Fruit fly (Drosophila melanogaster) whole organism, larva: Measurements from ENCODE around the gene Pk34A.

Source experiments
- noc ChIP-seq: fragments of 200-800 bp; sonication (Bioruptor generic); optimal IDR thresholded peaks from 3 replicates; lab custom pipeline; 2019; ENCODE audit warnings: missing biosample characterization, mild to moderate bottlenecking, missing genetic modification characterization, moderate library complexity

The Pk34A gene

DNA sequence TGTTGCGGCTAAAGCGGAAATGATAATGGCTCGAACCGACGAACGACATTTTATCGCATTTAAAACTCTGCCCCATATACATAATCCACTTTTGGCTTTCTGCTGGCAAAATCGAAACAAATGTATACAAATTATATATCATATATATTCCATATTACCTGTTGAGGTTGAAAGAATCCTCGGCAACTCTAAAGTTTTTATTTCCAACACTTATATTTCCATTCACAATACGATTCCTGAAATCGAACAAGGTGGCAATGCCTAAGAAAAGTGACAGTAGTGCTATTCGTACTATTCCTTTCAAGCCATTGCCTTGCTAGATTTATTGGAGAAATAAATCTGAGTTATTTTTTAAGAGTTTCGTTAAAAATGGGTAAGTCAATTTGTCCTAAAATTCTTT lies at the start of gene Pk34A:
TSS of gene Pk34A (plus strand) at position 301 of the 400 bp plus-strand sequence.
- TF ChIP-seq noc: no peak

- TF ChIP-seq noc: no peak
Observed at dm6 chr2L:13113580-13113979, 45.0 kb upstream of the Pk34A start.

dm6 chr2L:13116738-13117137 lies 41.9 kb upstream of the Pk34A start:
- no peak for TF ChIP-seq noc

DNA sequence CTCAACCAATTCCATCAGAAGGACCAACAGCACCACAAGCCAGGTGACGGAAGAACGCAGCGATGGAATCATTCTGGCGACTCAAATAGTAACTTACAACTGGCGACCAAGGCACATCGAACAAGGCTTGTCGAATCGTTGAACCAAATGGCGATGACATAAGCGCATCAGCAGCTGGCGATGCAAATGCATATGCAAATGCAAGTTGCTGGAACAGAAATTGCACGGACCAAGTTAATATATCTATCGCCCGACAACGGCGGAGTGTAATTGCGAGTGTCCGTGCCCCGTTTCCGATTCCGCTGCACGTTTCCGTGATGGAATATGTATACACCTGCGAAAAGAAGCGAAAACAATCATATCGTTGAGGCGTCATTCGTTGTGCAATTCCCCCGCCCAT lies 39.6 kb upstream of the Pk34A start, which contains the start of the genes CG44198 and CG43050:
TSS of gene CG44198 (minus strand) at position 101 of the 400 bp plus-strand sequence.
TSS of gene CG43050 (plus strand) at position 261 of the 400 bp plus-strand sequence.
- TF ChIP-seq noc: no peak

- no peak for TF ChIP-seq noc
Observed at dm6 chr2L:13122526-13122925, 36.1 kb upstream of the Pk34A start.

dm6 chr2L:13130291-13130690 lies 28.3 kb upstream of the Pk34A start, which contains the start of gene CG5122:
CG5122 (plus strand) TSS chr2L:13130591.
- no peak for TF ChIP-seq noc

DNA sequence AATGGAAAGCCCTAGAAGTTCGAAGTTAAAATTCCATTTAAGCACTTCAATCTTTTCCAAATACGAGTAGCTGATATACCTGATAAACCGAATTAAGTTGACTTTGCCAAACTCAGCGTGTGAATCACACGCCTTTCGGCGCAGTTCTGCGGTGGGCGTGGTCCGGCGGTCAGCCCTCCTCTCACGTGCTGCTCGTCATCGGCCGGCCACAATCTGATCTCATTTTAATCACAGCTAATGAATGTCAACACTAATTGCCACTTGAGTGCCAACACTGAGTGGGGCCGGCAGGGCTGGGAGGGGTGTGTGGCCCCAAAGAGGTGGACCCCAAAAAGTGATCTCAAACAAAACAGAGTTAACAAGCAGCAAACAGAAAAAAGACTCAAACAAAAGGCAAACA lies 22.7 kb upstream of the Pk34A start:
- TF ChIP-seq noc: no peak

DNA sequence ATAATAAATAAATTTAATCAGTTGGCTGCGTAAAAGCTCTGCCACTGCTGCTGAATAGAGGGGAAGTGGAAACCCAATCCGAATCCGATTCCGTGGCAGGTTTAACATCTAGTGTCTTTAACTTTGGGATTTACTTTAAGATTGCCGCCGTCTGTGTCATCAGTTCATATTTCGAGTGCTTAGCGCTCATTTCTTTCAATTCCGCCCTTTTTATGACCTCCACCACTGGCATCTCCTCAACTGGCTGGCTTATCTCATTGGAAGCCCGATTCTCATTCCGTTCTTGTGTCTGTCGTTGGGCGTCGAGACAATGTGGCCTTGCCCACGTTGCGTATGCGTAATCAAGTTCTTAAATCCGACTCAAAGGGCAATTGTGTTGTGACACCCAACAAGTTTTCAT lies 17.7 kb upstream of the Pk34A start:
- TF ChIP-seq noc: no peak

DNA sequence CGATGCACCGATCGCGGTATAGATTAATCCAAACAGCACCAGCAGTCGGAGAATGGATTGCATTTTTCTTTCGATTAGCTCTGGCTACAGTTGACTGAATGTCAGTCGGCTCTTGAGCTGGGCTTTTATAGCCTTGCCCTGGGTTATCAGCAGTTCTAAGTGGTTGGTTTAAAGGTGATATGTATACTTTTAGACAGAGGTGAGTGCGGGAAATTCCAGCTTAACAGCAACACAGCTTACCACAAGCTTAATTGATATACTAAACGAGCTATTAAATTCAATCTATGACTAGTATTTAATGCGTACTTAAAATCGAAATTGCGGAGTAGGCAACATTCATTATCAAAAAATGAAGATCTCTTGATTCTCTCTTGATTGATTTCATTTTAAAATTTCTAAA lies 15.8 kb upstream of the Pk34A start, which contains the start of gene CG9928:
TSS of gene CG9928 (minus strand) at position 101 of the 400 bp plus-strand sequence.
- no peak for TF ChIP-seq noc

dm6 chr2L:13143522-13143921 lies 15.1 kb upstream of the Pk34A start, which contains the start of gene CG16978:
CG16978 (minus strand) TSS chr2L:13143622.
- no peak for TF ChIP-seq noc

dm6 chr2L:13145035-13145683 lies 13.5 kb upstream of the Pk34A start:
- TF ChIP-seq noc: peak; percentile 84

- TF ChIP-seq noc: no peak
Observed at dm6 chr2L:13146254-13146653, 12.4 kb upstream of the Pk34A start.

dm6 chr2L:13154313-13154712 lies 4.3 kb upstream of the Pk34A start:
- no peak for TF ChIP-seq noc

DNA sequence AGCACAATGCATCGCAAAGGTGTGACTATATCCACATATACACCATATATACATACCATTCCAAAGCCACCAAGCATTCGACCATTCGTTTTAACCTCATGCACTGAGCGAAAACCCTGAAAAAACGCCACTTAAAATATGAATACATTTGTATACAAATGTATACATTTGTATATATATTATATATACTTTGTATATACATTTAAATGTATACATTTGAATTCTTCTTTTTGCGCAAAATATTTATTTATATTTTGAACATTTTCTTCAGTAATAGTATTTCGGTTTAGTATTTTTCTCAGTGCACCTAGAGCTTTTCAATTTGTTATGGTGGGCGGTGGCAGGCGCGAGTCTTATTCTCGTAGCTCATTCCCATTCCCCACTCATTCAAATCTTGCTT lies 2.3 kb upstream of the Pk34A start:
- no peak for TF ChIP-seq noc

DNA sequence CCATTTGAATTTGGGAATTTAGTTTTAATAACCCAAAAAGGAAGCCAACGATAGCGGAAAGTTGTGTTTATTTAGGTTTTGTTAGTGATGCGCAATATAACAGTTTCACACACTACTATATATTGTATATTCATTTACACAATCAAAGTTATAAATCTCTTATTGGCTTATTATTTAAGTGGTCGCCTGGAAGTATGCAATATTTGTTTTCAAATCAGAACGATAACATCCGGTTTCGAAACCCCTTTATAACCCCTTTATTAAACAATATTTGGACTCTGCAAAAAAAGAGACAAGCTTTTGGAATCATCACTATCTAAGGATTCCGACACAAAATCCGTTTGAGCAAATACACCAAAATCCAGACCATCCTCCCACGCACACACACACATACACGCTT lies 707 bp upstream of the Pk34A start:
- TF ChIP-seq noc: no peak

- TF ChIP-seq noc: no peak
Observed at dm6 chr2L:13160227-13160626, 1.6 kb downstream of the Pk34A start, which contains the start of gene kmg. kmg (plus strand) TSS chr2L:13160527.

dm6 chr2L:13164994-13165801 lies 6.6 kb downstream of the Pk34A start, which contains the start of gene Sirt1:
Sirt1 (plus strand) TSS chr2L:13165564.
- TF ChIP-seq noc: peak; percentile 89
